Worm (Caenorhabditis elegans) whole organism, mixed stage, embryonic: ENCODE results near the gene lys-6.

ENCODE experiments used
- M03D4.4 ChIP-seq: sonication (generic microtip); optimal IDR thresholded peaks from 2 replicates; lab custom pipeline; 2017; ENCODE audit warnings: mild to moderate bottlenecking, missing genetic modification characterization, missing compliant biosample characterization
- bed-3 ChIP-seq: fragments of 200-800 bp; sonication (Bioruptor generic); optimal IDR thresholded peaks from 3 replicates; lab custom pipeline; 2018; ENCODE audit warnings: mild to moderate bottlenecking, missing genetic modification characterization, moderate library complexity, missing compliant biosample characterization
- blmp-1 ChIP-seq: fragments of 150-350 bp; optimal IDR thresholded peaks from 2 replicates; lab custom pipeline; 2014; ENCODE audit warnings: missing biosample characterization, missing genetic modification characterization
- ceh-83 ChIP-seq: fragments of 200-800 bp; sonication (Bioruptor generic); optimal IDR thresholded peaks from 2 replicates; lab custom pipeline; 2018; ENCODE audit warnings: mild to moderate bottlenecking, missing genetic modification characterization, missing compliant biosample characterization
- ces-1 ChIP-seq: fragments of 150-350 bp; optimal IDR thresholded peaks from 2 replicates; lab custom pipeline; 2014; ENCODE audit warnings: missing biosample characterization, missing genetic modification reagents, missing genetic modification characterization
- cnd-1 ChIP-seq: fragments of 200-800 bp; sonication (Bioruptor generic); optimal IDR thresholded peaks from 2 replicates; lab custom pipeline; 2018; ENCODE audit warnings: mild to moderate bottlenecking, missing genetic modification characterization, missing compliant biosample characterization
- drap-1 ChIP-seq: fragments of 200-800 bp; sonication (Bioruptor generic); optimal IDR thresholded peaks from 3 replicates; lab custom pipeline; 2018; ENCODE audit warnings: mild to moderate bottlenecking, missing genetic modification characterization, missing compliant biosample characterization
- elt-1 ChIP-seq: sonication (generic microtip); optimal IDR thresholded peaks from 2 replicates; lab custom pipeline; 2017; ENCODE audit warnings: missing genetic modification characterization, mild to moderate bottlenecking, missing compliant biosample characterization, antibody characterized with exemption, moderate library complexity, borderline replicate concordance; ENCODE audit not compliant: insufficient read depth
- flh-1 ChIP-seq: fragments of 200-800 bp; sonication (Bioruptor generic); optimal IDR thresholded peaks from 2 replicates; lab custom pipeline; 2018; ENCODE audit warnings: mild to moderate bottlenecking, missing genetic modification characterization, moderate library complexity, missing compliant biosample characterization
- ham-2 ChIP-seq: fragments of 200-800 bp; sonication (Bioruptor generic); optimal IDR thresholded peaks from 2 replicates; lab custom pipeline; 2018; ENCODE audit warnings: mild to moderate bottlenecking, missing genetic modification characterization, missing compliant biosample characterization
- lin-13 ChIP-seq: fragments of 150-350 bp; optimal IDR thresholded peaks from 2 replicates; lab custom pipeline; 2014; ENCODE audit warnings: missing biosample characterization, missing genetic modification characterization
- lin-32 ChIP-seq: fragments of 200-800 bp; sonication (Bioruptor generic); optimal IDR thresholded peaks from 2 replicates; lab custom pipeline; 2018; ENCODE audit warnings: mild to moderate bottlenecking, missing genetic modification characterization, missing compliant biosample characterization
- lsy-2 ChIP-seq: fragments of 150-350 bp; optimal IDR thresholded peaks from 2 replicates; lab custom pipeline; 2014; ENCODE audit warnings: missing biosample characterization, missing genetic modification characterization
- mab-5 ChIP-seq: fragments of 150-350 bp; optimal IDR thresholded peaks from 2 replicates; lab custom pipeline; 2014; ENCODE audit warnings: missing biosample characterization, missing genetic modification characterization
- mep-1 ChIP-seq: fragments of 150-350 bp; optimal IDR thresholded peaks from 2 replicates; lab custom pipeline; 2017; ENCODE audit warnings: missing biosample characterization, missing genetic modification reagents, missing genetic modification characterization, inconsistent platforms
- nhr-12 ChIP-seq: fragments of 150-350 bp; optimal IDR thresholded peaks from 2 replicates; lab custom pipeline; 2014; ENCODE audit warnings: missing biosample characterization, missing genetic modification characterization
- nhr-2 ChIP-seq: fragments of 150-350 bp; optimal IDR thresholded peaks from 2 replicates; lab custom pipeline; 2014; ENCODE audit warnings: missing biosample characterization, missing genetic modification characterization
- nhr-237 ChIP-seq: fragments of 150-350 bp; optimal IDR thresholded peaks from 2 replicates; lab custom pipeline; 2014; ENCODE audit warnings: missing biosample characterization, missing genetic modification characterization
- nhr-28 ChIP-seq: fragments of 150-350 bp; optimal IDR thresholded peaks from 2 replicates; lab custom pipeline; 2014; ENCODE audit warnings: missing biosample characterization, missing genetic modification characterization
- nhr-76 ChIP-seq: sonication (generic microtip); optimal IDR thresholded peaks from 2 replicates; lab custom pipeline; 2017; ENCODE audit warnings: missing biosample characterization, missing genetic modification characterization
- sem-2 ChIP-seq: fragments of 200-800 bp; sonication (Bioruptor generic); optimal IDR thresholded peaks from 2 replicates; lab custom pipeline; 2018; ENCODE audit warnings: mild to moderate bottlenecking, missing genetic modification characterization, missing compliant biosample characterization
- snpc-4 ChIP-seq: fragments of 150-350 bp; optimal IDR thresholded peaks from 2 replicates; lab custom pipeline; 2014; ENCODE audit warnings: missing biosample characterization, missing genetic modification characterization
- unc-120 ChIP-seq: sonication (generic microtip); optimal IDR thresholded peaks from 2 replicates; lab custom pipeline; 2017; ENCODE audit warnings: missing genetic modification characterization, missing compliant biosample characterization; ENCODE audit not compliant: poor library complexity, severe bottlenecking
- unc-39 ChIP-seq: fragments of 150-350 bp; optimal IDR thresholded peaks from 2 replicates; lab custom pipeline; 2014; ENCODE audit warnings: missing biosample characterization, missing genetic modification characterization
- unc-62 ChIP-seq: fragments of 150-350 bp; optimal IDR thresholded peaks from 2 replicates; lab custom pipeline; 2014; ENCODE audit warnings: missing biosample characterization, missing genetic modification reagents, missing genetic modification characterization
- zip-8 ChIP-seq: fragments of 150-350 bp; optimal IDR thresholded peaks from 2 replicates; lab custom pipeline; 2014; ENCODE audit warnings: missing biosample characterization, missing genetic modification characterization
- ztf-11 ChIP-seq: fragments of 150-350 bp; optimal IDR thresholded peaks from 2 replicates; lab custom pipeline; 2014; ENCODE audit warnings: missing biosample characterization, missing genetic modification characterization

The lys-6 gene

ce11 chrIV:11631750-11632149 lies 4.0 kb upstream of the lys-6 start, which contains the start of gene F58B3.4:
Gene F58B3.4, minus strand, starts transcription at chrIV:11631850.
- TF ChIP-seq M03D4.4 (tag; lab: Kevin White, UChicago) (no peak), sem-2 (GFP tag; lab: Kevin White, UChicago) (no peak), drap-1 (GFP tag; lab: Kevin White, UChicago) (no peak), ces-1 (GFP tag; lab: Kevin White, UChicago) (no peak)
- TF ChIP-seq, all 35 proteins: peak for 0

ce11 chrIV:11625482-11625881 lies 2.3 kb downstream of the lys-6 start, which contains the start of gene lys-5:
Gene lys-5, minus strand, starts transcription at chrIV:11625582.
- TF ChIP-seq lin-13 (tag; lab: Kevin White, UChicago) (no peak), ztf-11 (tag; lab: Kevin White, UChicago) (no peak), zip-8 (tag; lab: Kevin White, UChicago) (no peak), unc-62 (GFP tag; lab: Kevin White, UChicago) (no peak), nhr-2 (tag; lab: Kevin White, UChicago) (no peak), unc-39 (tag; lab: Kevin White, UChicago) (no peak), lin-32 (GFP tag; lab: Kevin White, UChicago) (no peak), ham-2 (GFP tag; lab: Kevin White, UChicago) (no peak), unc-120 (no peak), drap-1 (GFP tag; lab: Kevin White, UChicago) (no peak), flh-1 (GFP tag; lab: Kevin White, UChicago) (no peak), ces-1 (GFP tag; lab: Kevin White, UChicago) (no peak), nhr-28 (tag; lab: Kevin White, UChicago) (no peak), nhr-76 (no peak), ceh-83 (GFP tag; lab: Kevin White, UChicago) (no peak), bed-3 (GFP tag; lab: Kevin White, UChicago) (no peak)

DNA sequence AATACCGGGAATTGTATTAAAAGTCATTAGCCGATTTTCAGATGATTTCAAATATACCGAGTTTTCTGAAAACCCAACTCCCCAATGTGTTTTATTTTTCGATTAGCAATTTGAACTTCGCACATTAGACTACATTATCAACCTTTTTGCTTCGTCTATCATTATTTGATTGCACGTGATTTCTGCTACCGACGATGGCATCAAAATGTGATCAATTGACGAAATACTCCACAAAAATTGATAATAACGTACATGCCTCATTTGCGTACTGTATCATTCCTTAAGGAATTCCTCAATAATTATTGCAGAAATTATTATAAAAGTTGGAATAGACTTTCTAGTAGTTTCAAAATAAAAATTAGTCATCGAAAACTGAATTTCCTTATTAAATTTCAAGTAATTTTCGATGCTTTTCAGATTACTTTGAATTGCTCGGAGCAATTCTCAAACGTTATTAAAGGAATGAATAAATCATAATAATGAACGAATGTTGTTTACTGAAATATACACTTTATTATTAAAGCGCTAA lies 3.9 kb downstream of the lys-6 start:
- TF ChIP-seq snpc-4 (no peak), unc-62 (GFP tag; lab: Kevin White, UChicago) (no peak), blmp-1 (tag; lab: Kevin White, UChicago) (no peak), ztf-11 (tag; lab: Kevin White, UChicago) (no peak), lin-13 (tag; lab: Kevin White, UChicago) (no peak), cnd-1 (tag; lab: Kevin White, UChicago) (no peak), mab-5 (tag; lab: Kevin White, UChicago) (no peak), lsy-2 (no peak), lin-32 (GFP tag; lab: Kevin White, UChicago) (no peak), bed-3 (GFP tag; lab: Kevin White, UChicago) (no peak), M03D4.4 (tag; lab: Kevin White, UChicago) (no peak), nhr-12 (tag; lab: Kevin White, UChicago) (no peak), ceh-83 (GFP tag; lab: Kevin White, UChicago) (no peak), unc-39 (tag; lab: Kevin White, UChicago) (no peak), flh-1 (GFP tag; lab: Kevin White, UChicago) (no peak)

DNA sequence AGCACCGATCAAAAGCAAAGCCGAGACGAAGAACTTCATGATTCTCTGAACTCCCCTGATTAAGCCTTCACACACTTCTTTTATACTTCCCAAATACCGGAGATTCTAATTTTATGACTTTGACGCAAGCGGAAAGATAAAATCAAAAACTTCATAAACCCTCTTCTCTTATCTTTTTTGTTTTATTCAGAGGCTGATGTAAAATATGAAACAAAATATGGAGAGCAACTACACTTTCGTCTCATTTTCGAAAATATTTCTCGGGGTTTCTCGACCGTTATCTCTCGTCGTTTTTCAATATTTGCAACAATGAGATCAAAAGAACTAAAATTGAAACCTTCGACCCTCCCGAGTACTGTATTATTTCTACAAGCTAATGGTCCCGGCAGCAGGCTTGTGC lies 4.7 kb downstream of the lys-6 start, which contains the start of gene lys-4:
lys-4 (minus strand) TSS at position 115 of the 400 bp plus-strand sequence.
- no peak for TF ChIP-seq sem-2 (GFP tag; lab: Kevin White, UChicago)
- no peak for TF ChIP-seq elt-1
- TF ChIP-seq ztf-11 (tag; lab: Kevin White, UChicago): no peak
- TF ChIP-seq mab-5 (tag; lab: Kevin White, UChicago): no peak
- TF ChIP-seq nhr-237 (tag; lab: Kevin White, UChicago): no peak
- TF ChIP-seq lin-32 (GFP tag; lab: Kevin White, UChicago): no peak
- TF ChIP-seq, all 35 proteins: peak for 0

DNA sequence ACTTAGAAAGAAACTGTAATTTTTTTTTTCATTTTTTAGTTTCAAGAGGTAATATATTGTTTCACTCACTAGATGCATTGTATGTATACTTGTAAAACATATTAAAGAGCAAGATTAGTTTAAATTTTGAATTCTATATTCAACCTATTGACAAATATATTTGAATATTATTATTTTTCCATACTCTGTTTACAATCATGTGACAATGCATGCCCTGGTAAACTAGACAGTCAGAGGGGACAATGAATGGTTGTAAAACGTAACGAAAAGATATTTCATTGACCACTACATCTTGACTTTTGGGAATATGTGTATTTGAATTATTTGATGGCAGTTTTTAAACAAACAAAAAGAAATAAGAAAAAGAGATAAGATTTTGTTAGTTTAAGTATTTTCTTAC lies 5.4 kb downstream of the lys-6 start:
- no peak for TF ChIP-seq unc-62 (GFP tag; lab: Kevin White, UChicago)
- no peak for TF ChIP-seq nhr-2 (tag; lab: Kevin White, UChicago)
- TF ChIP-seq cnd-1 (tag; lab: Kevin White, UChicago): no peak
- TF ChIP-seq drap-1 (GFP tag; lab: Kevin White, UChicago): no peak
- no peak for TF ChIP-seq elt-1
- no peak for TF ChIP-seq mep-1 (tag; lab: Kevin White, UChicago)
- no peak for TF ChIP-seq M03D4.4 (tag; lab: Kevin White, UChicago)
- no peak for TF ChIP-seq blmp-1 (tag; lab: Kevin White, UChicago)

DNA sequence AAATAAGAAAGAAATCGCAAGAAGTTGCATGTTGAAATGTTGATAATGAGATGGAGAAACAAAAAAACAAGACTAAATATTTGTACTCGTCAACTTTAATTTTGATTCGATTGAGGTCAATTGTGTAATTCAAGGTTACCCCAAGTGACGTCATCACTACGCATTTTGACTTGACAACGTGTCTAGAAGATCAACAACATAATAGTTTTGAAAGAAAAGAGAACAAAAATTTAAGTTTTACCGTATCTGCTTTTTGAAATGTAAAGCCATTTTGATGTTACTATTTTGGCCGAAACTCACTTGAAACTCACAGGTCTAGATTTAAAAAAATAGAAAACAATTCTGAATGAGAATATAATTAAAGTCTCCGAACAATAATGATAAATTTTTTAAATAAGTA lies 6.8 kb downstream of the lys-6 start, which contains the start of gene dsl-5:
dsl-5 (minus strand) TSS at position 101 of the 400 bp plus-strand sequence.
- no peak for TF ChIP-seq snpc-4
- peak; percentile 15 for TF ChIP-seq zip-8 (tag; lab: Kevin White, UChicago)
